Fruit fly (Drosophila melanogaster) S2 (cell line): ENCODE data around the gene Polr1D.

Experiments used
- CG8478 ChIP-seq: fragments of >200 bp; optimal IDR thresholded peaks from 2 replicates; lab custom pipeline; 2018
- CTCF ChIP-seq, 2 experiments: fragments of >200 bp; optimal IDR thresholded peaks; 2 replicates each; lab custom pipeline; 2018

DNA sequence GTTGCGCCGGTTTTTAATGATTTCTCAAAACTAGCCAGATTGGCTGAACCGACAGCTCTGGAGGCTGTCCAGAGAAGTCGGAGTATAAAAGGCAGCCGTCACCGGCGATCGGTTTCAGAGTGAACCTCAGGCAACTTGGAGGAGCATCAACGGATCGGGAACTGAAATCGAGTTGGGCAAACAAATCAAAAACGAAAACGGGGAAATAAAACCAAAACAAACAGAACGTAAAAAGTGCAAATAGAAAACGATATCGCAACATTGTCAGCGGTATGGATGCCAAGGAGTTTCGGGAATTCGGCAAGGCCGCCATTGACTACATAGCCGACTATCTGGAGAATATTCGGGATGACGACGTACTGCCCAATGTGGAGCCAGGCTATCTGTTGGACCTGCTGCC, 23.3 kb downstream of the Polr1D start:
- TF ChIP-seq CG8478 (no peak), CTCF (optimal IDR thresholded peaks at IDR 0.05; lab: Kevin White, UChicago) (no peak)
